Worm (Caenorhabditis elegans): ENCODE data around the gene sre-36.

Gene sre-36

ce11 chrV:16357253-16357652, 42.2 kb upstream of the sre-36 start, which contains the start of gene pptr-1:
pptr-1 (plus strand) TSS chrV:16357521.
- TF ChIP-seq egl-5 (tag; optimal IDR thresholded peaks at IDR 0.05) (no peak), fkh-10 (GFP tag; optimal IDR thresholded peaks at IDR 0.05) (no peak), jun-1 (tag; optimal IDR thresholded peaks at IDR 0.05) (no peak), sea-2 (GFP tag; optimal IDR thresholded peaks at IDR 0.05) (no peak), unc-62 (GFP tag; optimal IDR thresholded peaks at IDR 0.05) (no peak), daf-12 (tag; optimal IDR thresholded peaks at IDR 0.05) (no peak), fos-1 (tag; optimal IDR thresholded peaks at IDR 0.05) (no peak), unc-39 (tag; optimal IDR thresholded peaks at IDR 0.05) (no peak), elt-3 (tag; optimal IDR thresholded peaks at IDR 0.05) (peak in 1 of 3 experiments; percentile 39), ama-1 (optimal IDR thresholded peaks at IDR 0.05) (no peak), nhr-67 (tag; optimal IDR thresholded peaks at IDR 0.05) (no peak), elt-2 (tag; optimal IDR thresholded peaks at IDR 0.05) (peak; percentile 71), pqm-1 (tag; optimal IDR thresholded peaks at IDR 0.05) (peak; percentile 50), nfya-1 (tag; optimal IDR thresholded peaks at IDR 0.05; ENCODE audit: insufficient read depth) (peak; percentile 47), nhr-77 (tag; optimal IDR thresholded peaks at IDR 0.05) (no peak), snpc-4 (tag; optimal IDR thresholded peaks at IDR 0.05) (no peak), ceh-28 (tag; optimal IDR thresholded peaks at IDR 0.05) (peak; percentile 72), ZK546.5 (tag; optimal IDR thresholded peaks at IDR 0.05) (no peak), nhr-12 (tag; optimal IDR thresholded peaks at IDR 0.05) (no peak), lin-39 (tag; optimal IDR thresholded peaks at IDR 0.05) (no peak), aly-2 (tag; optimal IDR thresholded peaks at IDR 0.05) (no peak), pha-4 (tag; optimal IDR thresholded peaks at IDR 0.05) (peak; percentile 33), eor-1 (tag; optimal IDR thresholded peaks at IDR 0.05) (no peak), zag-1 (tag; optimal IDR thresholded peaks at IDR 0.05) (no peak), ceh-82 (tag; optimal IDR thresholded peaks at IDR 0.05) (no peak), nhr-11 (tag; optimal IDR thresholded peaks at IDR 0.05) (no peak), nhr-23 (tag; optimal IDR thresholded peaks at IDR 0.05) (peak; percentile 58), egl-27 (tag; optimal IDR thresholded peaks at IDR 0.05) (no peak)

DNA sequence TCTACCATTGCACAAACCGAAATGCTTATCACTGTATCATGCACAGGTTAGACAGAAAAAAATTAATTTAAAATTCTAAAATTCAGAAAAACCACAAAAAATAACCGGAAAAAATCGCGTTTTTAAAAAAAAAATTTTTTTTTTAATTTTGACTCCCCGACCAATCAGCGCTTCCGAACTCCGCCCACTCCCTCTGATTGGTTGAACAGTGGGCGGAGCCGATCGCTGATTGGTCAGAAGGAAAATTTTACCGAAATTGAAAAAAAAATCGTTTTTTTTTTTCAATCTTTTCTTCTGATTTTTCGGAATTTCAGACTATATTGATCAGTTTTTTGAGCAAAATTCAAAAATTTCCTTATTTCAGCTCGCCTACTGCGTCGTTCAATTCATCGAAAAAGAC, 38.1 kb upstream of the sre-36 start:
- TF ChIP-seq nfya-1 (tag; optimal IDR thresholded peaks at IDR 0.05; ENCODE audit: insufficient read depth) (peak; percentile 100), unc-39 (tag; optimal IDR thresholded peaks at IDR 0.05) (no peak), elt-1 (tag; optimal IDR thresholded peaks at IDR 0.05) (no peak)

- TF ChIP-seq nhr-76 (tag; optimal IDR thresholded peaks at IDR 0.05) (no peak), hmg-11 (tag; optimal IDR thresholded peaks at IDR 0.05) (peak; percentile 1), snpc-4 (tag; optimal IDR thresholded peaks at IDR 0.05) (no peak), pqm-1 (tag; optimal IDR thresholded peaks at IDR 0.05) (no peak), fos-1 (tag; optimal IDR thresholded peaks at IDR 0.05) (no peak), nhr-43 (tag; optimal IDR thresholded peaks at IDR 0.05; ENCODE audit: poor library complexity, severe bottlenecking) (no peak), R02D3.7 (tag; optimal IDR thresholded peaks at IDR 0.05) (peak; percentile 37), aly-2 (tag; optimal IDR thresholded peaks at IDR 0.05) (peak; percentile 46)
Observed at ce11 chrV:16367575-16367974, 31.9 kb upstream of the sre-36 start, which contains the start of gene W08G11.3. W08G11.3 (plus strand) TSS chrV:16367681.

ce11 chrV:16368143-16368542, 31.3 kb upstream of the sre-36 start:
- TF ChIP-seq nhr-28 (tag; optimal IDR thresholded peaks at IDR 0.05) = no peak
- no peak for TF ChIP-seq egl-5 (tag; optimal IDR thresholded peaks at IDR 0.05)
- no peak for TF ChIP-seq elt-2 (tag; optimal IDR thresholded peaks at IDR 0.05)
- no peak for TF ChIP-seq pqm-1 (tag; optimal IDR thresholded peaks at IDR 0.05)
- no peak for TF ChIP-seq lsy-12 (tag; optimal IDR thresholded peaks at IDR 0.05)
- TF ChIP-seq ceh-28 (tag; optimal IDR thresholded peaks at IDR 0.05) = no peak
- TF ChIP-seq ceh-9 (tag; optimal IDR thresholded peaks at IDR 0.05) = no peak
- no peak for TF ChIP-seq aly-2 (tag; optimal IDR thresholded peaks at IDR 0.05)
- no peak for TF ChIP-seq hmg-11 (tag; optimal IDR thresholded peaks at IDR 0.05)
- TF ChIP-seq R02D3.7 (tag; optimal IDR thresholded peaks at IDR 0.05) = no peak
- TF ChIP-seq eor-1 (tag; optimal IDR thresholded peaks at IDR 0.05) = no peak
- no peak for TF ChIP-seq nhr-67 (tag; optimal IDR thresholded peaks at IDR 0.05)

Data from whole organism, L3 larva.